Fruit fly (Drosophila melanogaster) whole organism, prepupa: Measurements from ENCODE around the gene CG11760.

Experiments
- Blimp-1 ChIP-seq: fragments of 200-800 bp; sonication (Bioruptor generic); optimal IDR thresholded peaks from 3 replicates; lab custom pipeline; 2017; ENCODE audit warnings: missing biosample characterization, missing genetic modification characterization, mild to moderate bottlenecking, moderate library complexity, missing genetic modification reagents
- CG11902 ChIP-seq: fragments of 200-800 bp; sonication (Bioruptor generic); optimal IDR thresholded peaks from 3 replicates; lab custom pipeline; 2016; ENCODE audit warnings: missing biosample characterization, missing genetic modification characterization
- CG6808 ChIP-seq: fragments of 200-800 bp; sonication (Bioruptor generic); optimal IDR thresholded peaks from 3 replicates; lab custom pipeline; 2017; ENCODE audit warnings: missing biosample characterization, missing genetic modification characterization, mild to moderate bottlenecking, moderate library complexity, missing genetic modification reagents
- CG8319 ChIP-seq: fragments of 200-800 bp; sonication (Bioruptor generic); optimal IDR thresholded peaks from 3 replicates; lab custom pipeline; 2016; ENCODE audit warnings: missing biosample characterization, missing genetic modification characterization
- CG8632 ChIP-seq: fragments of 200-800 bp; sonication (Bioruptor generic); optimal IDR thresholded peaks from 3 replicates; lab custom pipeline; 2016; ENCODE audit warnings: missing biosample characterization, missing genetic modification characterization
- CG9139 ChIP-seq: fragments of 200-800 bp; sonication (Bioruptor generic); optimal IDR thresholded peaks from 3 replicates; lab custom pipeline; 2017; ENCODE audit warnings: missing biosample characterization, mild to moderate bottlenecking, missing genetic modification characterization
- Eip78C ChIP-seq: fragments of 200-800 bp; sonication (Bioruptor generic); peaks from one replicate; lab custom pipeline; 2016; ENCODE audit warnings: missing biosample characterization, missing genetic modification characterization
- Ets96B ChIP-seq: fragments of 200-800 bp; optimal IDR thresholded peaks from 2 replicates; lab custom pipeline; 2019; ENCODE audit warnings: missing biosample characterization, mild to moderate bottlenecking, missing genetic modification characterization, moderate library complexity
- Hr39 ChIP-seq: fragments of 200-800 bp; sonication (Bioruptor generic); optimal IDR thresholded peaks from 2 replicates; lab custom pipeline; 2016; ENCODE audit warnings: missing biosample characterization, missing genetic modification characterization
- Met ChIP-seq: fragments of 200-800 bp; sonication (Bioruptor generic); optimal IDR thresholded peaks from 3 replicates; lab custom pipeline; 2016; ENCODE audit warnings: missing biosample characterization, missing genetic modification characterization
- Sox15 ChIP-seq: fragments of 200-800 bp; sonication (Bioruptor generic); optimal IDR thresholded peaks from 3 replicates; lab custom pipeline; 2016; ENCODE audit warnings: missing biosample characterization, missing genetic modification characterization
- esn ChIP-seq: fragments of 200-800 bp; sonication (Bioruptor generic); optimal IDR thresholded peaks from 2 replicates; lab custom pipeline; 2016; ENCODE audit warnings: missing biosample characterization, mild to moderate bottlenecking, missing genetic modification characterization, moderate library complexity
- fd59A ChIP-seq: fragments of 200-800 bp; sonication (Bioruptor generic); optimal IDR thresholded peaks from 2 replicates; lab custom pipeline; 2017; ENCODE audit warnings: missing biosample characterization, mild to moderate bottlenecking, missing genetic modification characterization, missing genetic modification reagents
- fd85E ChIP-seq: fragments of 200-800 bp; sonication (Bioruptor generic); optimal IDR thresholded peaks from 3 replicates; lab custom pipeline; 2016; ENCODE audit warnings: missing biosample characterization, missing genetic modification characterization

DNA sequence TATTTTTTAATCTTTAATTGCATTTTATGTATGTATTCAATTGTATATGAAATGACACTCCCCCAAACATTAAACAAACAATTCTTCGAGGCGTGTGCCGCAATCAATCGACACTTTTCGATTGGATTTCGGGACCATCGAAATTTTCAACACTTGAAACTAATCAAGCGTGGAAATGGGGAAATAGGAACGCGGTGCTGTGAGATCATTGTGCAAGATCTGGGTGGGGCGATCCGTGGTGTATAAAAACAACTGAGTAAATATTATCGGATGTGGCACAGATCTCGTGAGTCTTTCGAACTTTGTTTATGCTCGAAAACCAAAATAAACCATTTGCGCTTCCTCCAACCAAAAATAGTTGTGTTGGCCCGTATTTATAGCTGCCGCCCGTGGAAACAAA is 22.2 kb downstream of the CG11760 start:
- TF ChIP-seq CG6808 (GFP tag; lab: Kevin White, UChicago), result no peak
- TF ChIP-seq CG9139, result no peak
- no peak for TF ChIP-seq esn (GFP tag; lab: Kevin White, UChicago)
- TF ChIP-seq CG8632, result no peak
- TF ChIP-seq Blimp-1 (GFP tag; lab: Kevin White, UChicago), result no peak
- TF ChIP-seq CG8319 (GFP tag; lab: Kevin White, UChicago), result no peak
- no peak for TF ChIP-seq fd85E (GFP tag; lab: Kevin White, UChicago)
- no peak for TF ChIP-seq CG11902 (GFP tag; lab: Kevin White, UChicago)
- TF ChIP-seq Ets96B, result no peak
- TF ChIP-seq Eip78C (GFP tag; lab: Kevin White, UChicago), result no peak
- TF ChIP-seq Sox15 (GFP tag; lab: Kevin White, UChicago), result no peak
- no peak for TF ChIP-seq fd59A (GFP tag; lab: Kevin White, UChicago)
- TF ChIP-seq Met (GFP tag; lab: Kevin White, UChicago), result no peak
- no peak for TF ChIP-seq Hr39 (GFP tag; lab: Kevin White, UChicago)
